Worm (Caenorhabditis elegans) whole organism, mixed stage, embryonic: ENCODE results near the gene C37E2.3.

ENCODE experiments used
- lin-32 ChIP-seq: fragments of 200-800 bp; sonication (Bioruptor generic); optimal IDR thresholded peaks from 2 replicates; lab custom pipeline; 2018; ENCODE audit warnings: mild to moderate bottlenecking, missing genetic modification characterization, missing compliant biosample characterization
- lsy-2 ChIP-seq: fragments of 150-350 bp; optimal IDR thresholded peaks from 2 replicates; lab custom pipeline; 2014; ENCODE audit warnings: missing biosample characterization, missing genetic modification characterization
- nhr-237 ChIP-seq: fragments of 150-350 bp; optimal IDR thresholded peaks from 2 replicates; lab custom pipeline; 2014; ENCODE audit warnings: missing biosample characterization, missing genetic modification characterization
- pha-4 ChIP-seq: fragments of 150-350 bp; optimal IDR thresholded peaks from 2 replicates; lab custom pipeline; 2018; ENCODE audit warnings: missing biosample characterization, missing genetic modification reagents, missing genetic modification characterization
- unc-62 ChIP-seq: fragments of 150-350 bp; optimal IDR thresholded peaks from 2 replicates; lab custom pipeline; 2014; ENCODE audit warnings: missing biosample characterization, missing genetic modification reagents, missing genetic modification characterization
- ztf-11 ChIP-seq: fragments of 150-350 bp; optimal IDR thresholded peaks from 2 replicates; lab custom pipeline; 2014; ENCODE audit warnings: missing biosample characterization, missing genetic modification characterization

DNA sequence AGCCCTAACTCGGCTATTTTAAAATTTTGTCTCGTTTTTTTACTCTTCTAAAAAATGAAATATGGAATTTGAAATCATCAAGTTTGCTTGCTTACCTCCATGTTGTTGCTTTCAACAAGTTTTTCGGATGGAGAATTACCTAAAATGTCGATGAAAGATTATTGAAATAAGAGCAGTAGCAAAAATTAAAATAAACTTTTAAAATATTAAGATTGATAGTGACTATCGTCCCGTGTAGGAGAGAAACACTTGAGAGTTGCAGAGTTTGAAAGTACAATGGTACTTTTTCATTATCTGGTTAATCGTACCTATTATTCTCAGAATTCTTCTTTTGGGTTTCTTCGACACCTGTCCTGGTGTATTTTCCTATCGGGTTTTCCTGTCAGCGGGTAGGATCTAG lies 23.3 kb upstream of the C37E2.3 start, which contains the start of gene ceh-90:
- no peak for TF ChIP-seq pha-4
- TF ChIP-seq nhr-237 (tag; lab: Kevin White, UChicago), result no peak
- no peak for TF ChIP-seq unc-62 (GFP tag; lab: Kevin White, UChicago)
- TF ChIP-seq lin-32, result no peak
- no peak for TF ChIP-seq lsy-2
- TF ChIP-seq ztf-11 (tag; lab: Kevin White, UChicago), result no peak
